Fruit fly (Drosophila melanogaster): ENCODE data around the gene yata.

DNA sequence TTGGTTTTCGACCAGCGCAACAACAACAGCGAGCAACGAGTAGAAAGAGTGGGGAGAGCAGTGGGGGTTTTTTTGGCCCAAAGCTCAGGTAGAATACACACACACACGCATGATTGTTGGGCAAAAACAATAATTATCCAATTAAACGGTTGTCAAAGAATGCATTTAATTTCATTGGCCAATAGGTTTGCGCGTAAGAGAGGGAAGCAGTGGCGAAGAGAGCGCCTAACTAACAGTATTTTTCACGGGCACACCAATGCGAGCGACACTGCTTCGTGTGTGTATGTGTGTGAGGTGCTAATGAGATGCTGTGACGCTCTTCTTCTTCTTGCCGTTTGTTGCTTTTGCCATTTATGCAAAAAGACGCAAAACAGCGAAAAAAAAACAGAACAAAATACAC lies 22.7 kb upstream of the yata start:
- TF ChIP-seq h (optimal IDR thresholded peaks at IDR 0.05) (no peak), insv (optimal IDR thresholded peaks at IDR 0.05) (no peak), Sin3A (optimal IDR thresholded peaks at IDR 0.05) (no peak), psq (optimal IDR thresholded peaks at IDR 0.05) (no peak), ttk (optimal IDR thresholded peaks at IDR 0.05) (no peak), Myc (optimal IDR thresholded peaks at IDR 0.05) (no peak)
